Fruit fly (Drosophila melanogaster) whole organism, prepupa: ENCODE results near the gene CG34132.

Experiments
- Blimp-1 ChIP-seq: fragments of 200-800 bp; sonication (Bioruptor generic); optimal IDR thresholded peaks from 3 replicates; lab custom pipeline; 2017; ENCODE audit warnings: missing biosample characterization, missing genetic modification characterization, mild to moderate bottlenecking, moderate library complexity, missing genetic modification reagents
- CG10631 ChIP-seq: fragments of 200-800 bp; sonication (Bioruptor generic); optimal IDR thresholded peaks from 2 replicates; lab custom pipeline; 2016; ENCODE audit warnings: missing biosample characterization, missing genetic modification characterization
- CG10669 ChIP-seq: fragments of 200-800 bp; sonication (Bioruptor generic); optimal IDR thresholded peaks from 3 replicates; lab custom pipeline; 2018; ENCODE audit warnings: missing biosample characterization, mild to moderate bottlenecking, missing genetic modification characterization, moderate library complexity
- CG11294 ChIP-seq: fragments of 200-800 bp; sonication (Bioruptor generic); IDR thresholded peaks from 2 replicates; pipeline ENCODE4 v1.3.6; 2022; ENCODE audit warnings: missing biosample characterization, missing genetic modification characterization
- CG11762 ChIP-seq: fragments of 200-800 bp; sonication (Bioruptor generic); optimal IDR thresholded peaks from 3 replicates; lab custom pipeline; 2016; ENCODE audit warnings: missing biosample characterization, missing genetic modification characterization; ENCODE audit not compliant: insufficient read depth
- CG15336 ChIP-seq: fragments of 200-800 bp; sonication (Bioruptor generic); IDR thresholded peaks from 2 replicates; pipeline ENCODE4 v1.3.6; 2022; ENCODE audit warnings: missing biosample characterization, missing genetic modification characterization
- CG1621 ChIP-seq: fragments of 200-800 bp; sonication (Bioruptor generic); optimal IDR thresholded peaks from 3 replicates; lab custom pipeline; 2018; ENCODE audit warnings: missing biosample characterization, mild to moderate bottlenecking, missing genetic modification characterization
- CG16779 ChIP-seq: fragments of 200-800 bp; sonication (Bioruptor generic); optimal IDR thresholded peaks from 3 replicates; lab custom pipeline; 2017; ENCODE audit warnings: missing biosample characterization, mild to moderate bottlenecking, missing genetic modification characterization
- CG3032 ChIP-seq: fragments of 200-800 bp; optimal IDR thresholded peaks from 2 replicates; lab custom pipeline; 2019; ENCODE audit warnings: missing biosample characterization, mild to moderate bottlenecking, missing genetic modification characterization, moderate library complexity
- CG31627 ChIP-seq: fragments of 200-800 bp; sonication (Bioruptor generic); optimal IDR thresholded peaks from 3 replicates; lab custom pipeline; 2016; ENCODE audit warnings: missing biosample characterization, missing genetic modification characterization
- CG34406 ChIP-seq: fragments of 200-800 bp; sonication (Bioruptor generic); optimal IDR thresholded peaks from 3 replicates; lab custom pipeline; 2016; ENCODE audit warnings: missing biosample characterization, missing genetic modification characterization
- CG3919 ChIP-seq: fragments of 200-800 bp; sonication (Bioruptor generic); optimal IDR thresholded peaks from 3 replicates; lab custom pipeline; 2016; ENCODE audit warnings: missing biosample characterization, missing genetic modification characterization
- CG4318 ChIP-seq: fragments of 200-800 bp; sonication (Bioruptor generic); optimal IDR thresholded peaks from 3 replicates; lab custom pipeline; 2017; ENCODE audit warnings: missing biosample characterization, mild to moderate bottlenecking, missing genetic modification characterization
- CG6163 ChIP-seq: fragments of 200-800 bp; sonication (Bioruptor generic); IDR thresholded peaks from 3 replicates; pipeline ENCODE4 v1.3.6; 2022; ENCODE audit warnings: missing biosample characterization, missing genetic modification characterization
- CG6276 ChIP-seq: fragments of 200-800 bp; sonication (Bioruptor generic); optimal IDR thresholded peaks from 2 replicates; lab custom pipeline; 2017; ENCODE audit warnings: missing biosample characterization, mild to moderate bottlenecking, missing genetic modification characterization
- CG6792 ChIP-seq: fragments of 200-800 bp; sonication (Bioruptor generic); optimal IDR thresholded peaks from 3 replicates; lab custom pipeline; 2016; ENCODE audit warnings: missing biosample characterization, missing genetic modification characterization
- CG6854 ChIP-seq: fragments of 200-800 bp; sonication (Bioruptor generic); optimal IDR thresholded peaks from 2 replicates; lab custom pipeline; 2017; ENCODE audit warnings: missing biosample characterization, mild to moderate bottlenecking, missing genetic modification characterization
- CG7368 ChIP-seq: fragments of 200-800 bp; sonication (Bioruptor generic); optimal IDR thresholded peaks from 3 replicates; lab custom pipeline; 2016; ENCODE audit warnings: missing biosample characterization, missing genetic modification characterization
- CG8119 ChIP-seq: fragments of 200-800 bp; sonication (Bioruptor generic); IDR thresholded peaks from 3 replicates; pipeline ENCODE4 v1.3.6; 2022; ENCODE audit warnings: missing biosample characterization, missing genetic modification characterization
- CG8632 ChIP-seq: fragments of 200-800 bp; sonication (Bioruptor generic); optimal IDR thresholded peaks from 3 replicates; lab custom pipeline; 2016; ENCODE audit warnings: missing biosample characterization, missing genetic modification characterization
- CG9139 ChIP-seq: fragments of 200-800 bp; sonication (Bioruptor generic); optimal IDR thresholded peaks from 3 replicates; lab custom pipeline; 2017; ENCODE audit warnings: missing biosample characterization, mild to moderate bottlenecking, missing genetic modification characterization
- Eip75B ChIP-seq: fragments of 200-800 bp; sonication (Bioruptor generic); optimal IDR thresholded peaks from 3 replicates; lab custom pipeline; 2016; ENCODE audit warnings: missing biosample characterization, missing genetic modification characterization
- Eip78C ChIP-seq: fragments of 200-800 bp; sonication (Bioruptor generic); peaks from one replicate; lab custom pipeline; 2016; ENCODE audit warnings: missing biosample characterization, missing genetic modification characterization
- Eip93F ChIP-seq: fragments of 200-800 bp; sonication (Bioruptor generic); optimal IDR thresholded peaks from 2 replicates; lab custom pipeline; 2016; ENCODE audit warnings: missing biosample characterization, mild to moderate bottlenecking, missing genetic modification characterization
- Ets21C ChIP-seq: fragments of 200-800 bp; sonication (Bioruptor generic); optimal IDR thresholded peaks from 3 replicates; lab custom pipeline; 2016; ENCODE audit warnings: missing biosample characterization, missing genetic modification characterization
- Ets96B ChIP-seq: fragments of 200-800 bp; optimal IDR thresholded peaks from 2 replicates; lab custom pipeline; 2019; ENCODE audit warnings: missing biosample characterization, mild to moderate bottlenecking, missing genetic modification characterization, moderate library complexity
- Gug ChIP-seq: fragments of 200-800 bp; sonication (Bioruptor generic); IDR thresholded peaks from 2 replicates; pipeline ENCODE4 v1.3.6; 2022; ENCODE audit warnings: missing biosample characterization, missing genetic modification characterization
- Hr38 ChIP-seq: sonication (Bioruptor generic); optimal IDR thresholded peaks from 2 replicates; lab custom pipeline; 2016; ENCODE audit warnings: missing biosample characterization, missing genetic modification characterization
- Hr39 ChIP-seq: fragments of 200-800 bp; sonication (Bioruptor generic); optimal IDR thresholded peaks from 2 replicates; lab custom pipeline; 2016; ENCODE audit warnings: missing biosample characterization, missing genetic modification characterization
- Lpt ChIP-seq: fragments of 200-800 bp; sonication (Bioruptor generic); optimal IDR thresholded peaks from 3 replicates; lab custom pipeline; 2016; ENCODE audit warnings: missing biosample characterization, missing genetic modification characterization
- Met ChIP-seq: fragments of 200-800 bp; sonication (Bioruptor generic); optimal IDR thresholded peaks from 3 replicates; lab custom pipeline; 2016; ENCODE audit warnings: missing biosample characterization, missing genetic modification characterization
- OdsH ChIP-seq: fragments of 200-800 bp; sonication (Bioruptor generic); optimal IDR thresholded peaks from 3 replicates; lab custom pipeline; 2016; ENCODE audit warnings: missing biosample characterization, missing genetic modification characterization
- Smox ChIP-seq: fragments of 200-800 bp; sonication (Bioruptor generic); optimal IDR thresholded peaks from 3 replicates; lab custom pipeline; 2016; ENCODE audit warnings: missing biosample characterization, missing genetic modification characterization
- Sox102F ChIP-seq: fragments of 200-800 bp; sonication (Bioruptor generic); optimal IDR thresholded peaks from 2 replicates; lab custom pipeline; 2016; ENCODE audit warnings: missing biosample characterization, mild to moderate bottlenecking, missing genetic modification characterization
- Sox14 ChIP-seq: fragments of 200-800 bp; sonication (Bioruptor generic); optimal IDR thresholded peaks from 3 replicates; lab custom pipeline; 2016; ENCODE audit warnings: missing biosample characterization, missing genetic modification characterization
- Sox15 ChIP-seq: fragments of 200-800 bp; sonication (Bioruptor generic); optimal IDR thresholded peaks from 3 replicates; lab custom pipeline; 2016; ENCODE audit warnings: missing biosample characterization, missing genetic modification characterization
- achi ChIP-seq: fragments of 200-800 bp; sonication (Bioruptor generic); optimal IDR thresholded peaks from 3 replicates; lab custom pipeline; 2016; ENCODE audit warnings: missing biosample characterization, missing genetic modification characterization
- dac ChIP-seq: fragments of 200-800 bp; sonication (Bioruptor generic); optimal IDR thresholded peaks from 2 replicates; lab custom pipeline; 2017; ENCODE audit warnings: missing biosample characterization, mild to moderate bottlenecking, missing genetic modification characterization
- dsx ChIP-seq: fragments of 200-800 bp; optimal IDR thresholded peaks from 3 replicates; lab custom pipeline; 2019; ENCODE audit warnings: missing biosample characterization, mild to moderate bottlenecking, missing genetic modification characterization, moderate library complexity; ENCODE audit not compliant: poor library complexity, severe bottlenecking
- eg ChIP-seq: fragments of 200-800 bp; sonication (Bioruptor generic); IDR thresholded peaks from 3 replicates; pipeline ENCODE4 v1.3.6; 2022; ENCODE audit warnings: missing biosample characterization, missing genetic modification characterization
- esn ChIP-seq: fragments of 200-800 bp; sonication (Bioruptor generic); optimal IDR thresholded peaks from 2 replicates; lab custom pipeline; 2016; ENCODE audit warnings: missing biosample characterization, mild to moderate bottlenecking, missing genetic modification characterization, moderate library complexity
- fd59A ChIP-seq: fragments of 200-800 bp; sonication (Bioruptor generic); optimal IDR thresholded peaks from 2 replicates; lab custom pipeline; 2017; ENCODE audit warnings: missing biosample characterization, mild to moderate bottlenecking, missing genetic modification characterization, missing genetic modification reagents
- fd85E ChIP-seq: fragments of 200-800 bp; sonication (Bioruptor generic); optimal IDR thresholded peaks from 3 replicates; lab custom pipeline; 2016; ENCODE audit warnings: missing biosample characterization, missing genetic modification characterization
- fkh ChIP-seq: fragments of 200-800 bp; sonication (Bioruptor generic); optimal IDR thresholded peaks from 3 replicates; lab custom pipeline; 2017; ENCODE audit warnings: missing biosample characterization, mild to moderate bottlenecking, missing genetic modification characterization, moderate library complexity
- lz ChIP-seq: fragments of 200-800 bp; sonication (Bioruptor generic); optimal IDR thresholded peaks from 3 replicates; lab custom pipeline; 2016; ENCODE audit warnings: missing biosample characterization, missing genetic modification characterization
- pdm3 ChIP-seq: fragments of 200-800 bp; sonication (Bioruptor generic); optimal IDR thresholded peaks from 3 replicates; lab custom pipeline; 2016; ENCODE audit warnings: missing biosample characterization, missing genetic modification characterization
- salr ChIP-seq, 2 experiments: fragments of 200-800 bp; sonication (Bioruptor generic); optimal IDR thresholded peaks; 3 replicates each; lab custom pipeline; 2016 to 2018; ENCODE audit warnings: missing biosample characterization in 2 of 2, missing genetic modification characterization in 2 of 2, mild to moderate bottlenecking in 1 of 2
- spab ChIP-seq: fragments of 200-800 bp; sonication (Bioruptor generic); optimal IDR thresholded peaks from 2 replicates; lab custom pipeline; 2017; ENCODE audit warnings: missing biosample characterization, mild to moderate bottlenecking, missing genetic modification characterization, missing genetic modification reagents
- ss ChIP-seq, 2 experiments: fragments of 200-800 bp; sonication (Bioruptor generic); optimal IDR thresholded peaks; 2 replicates in 1 of 2; 3 replicates in 1 of 2; lab custom pipeline; 2017 to 2018; ENCODE audit warnings: mild to moderate bottlenecking in 2 of 2, missing biosample characterization in 2 of 2, missing genetic modification characterization in 2 of 2, moderate library complexity in 1 of 2
- svp ChIP-seq: fragments of 200-800 bp; sonication (Bioruptor generic); peaks from one replicate; lab custom pipeline; 2016; ENCODE audit warnings: missing biosample characterization, missing genetic modification characterization
- topi ChIP-seq: fragments of 200-800 bp; sonication (Bioruptor generic); optimal IDR thresholded peaks from 3 replicates; lab custom pipeline; 2016; ENCODE audit warnings: missing biosample characterization, missing genetic modification characterization
- vri ChIP-seq: fragments of 200-800 bp; sonication (Bioruptor generic); optimal IDR thresholded peaks from 3 replicates; lab custom pipeline; 2016; ENCODE audit warnings: missing biosample characterization, mild to moderate bottlenecking, missing genetic modification characterization

Gene CG34132

dm6 chr2L:7923636-7924301 is 38.5 kb downstream of the CG34132 start:
- TF ChIP-seq CG34406 (GFP tag; lab: Kevin White, UChicago) (no peak), spab (GFP tag; lab: Kevin White, UChicago) (peak; percentile 8), Hr39 (GFP tag; lab: Kevin White, UChicago) (no peak), ss (GFP tag; optimal IDR thresholded peaks at IDR 0.05; lab: Kevin White, UChicago) (peak; percentile 7 to 21), OdsH (GFP tag; lab: Kevin White, UChicago) (peak; percentile 42), dsx (GFP tag; lab: Kevin White, UChicago) (peak; percentile 42), lz (GFP tag; lab: Kevin White, UChicago) (no peak), CG6276 (GFP tag; lab: Kevin White, UChicago) (no peak), vri (no peak), topi (GFP tag; lab: Kevin White, UChicago) (no peak), fd59A (peak; percentile 26), CG6854 (GFP tag; lab: Kevin White, UChicago) (no peak), Hr38 (GFP tag; lab: Kevin White, UChicago) (no peak), CG10631 (peak; percentile 51), fkh (GFP tag; lab: Kevin White, UChicago) (no peak), CG8632 (GFP tag; lab: Kevin White, UChicago) (peak; percentile 8), CG10669 (GFP tag; lab: Kevin White, UChicago) (peak; percentile 19), CG1621 (tag; lab: Kevin White, UChicago) (peak; percentile 48), CG11294 (GFP tag; lab: Robert Waterston, UW) (no peak), Smox (GFP tag; lab: Kevin White, UChicago) (no peak), achi (peak; percentile 29), Gug (no peak), svp (GFP tag; lab: Kevin White, UChicago) (no peak), fd85E (GFP tag; lab: Kevin White, UChicago) (no peak), CG11762 (GFP tag; lab: Kevin White, UChicago) (no peak), Eip75B (GFP tag; lab: Kevin White, UChicago) (no peak), CG8119 (peak; percentile 38; the same call in 1 of the 3 replicates), CG7368 (GFP tag; lab: Kevin White, UChicago) (no peak), Eip93F (no peak), Sox15 (no peak), Lpt (GFP tag; lab: Kevin White, UChicago) (no peak), CG3032 (tag; lab: Kevin White, UChicago) (peak; percentile 39), Ets96B (peak; percentile 46), CG15336 (GFP tag; lab: Robert Waterston, UW) (no peak), Met (no peak), salr (GFP tag; optimal IDR thresholded peaks at IDR 0.05; lab: Kevin White, UChicago) (peak in 1 of 2 experiments; percentile 22), CG4318 (GFP tag; lab: Kevin White, UChicago) (no peak), CG16779 (no peak), CG31627 (GFP tag; lab: Kevin White, UChicago) (no peak), esn (no peak), CG6163 (GFP tag; lab: Robert Waterston, UW) (peak; percentile 36; the same call in 1 of the 3 replicates), Eip78C (GFP tag; lab: Kevin White, UChicago) (peak; percentile 35), dac (GFP tag; lab: Kevin White, UChicago) (no peak), Blimp-1 (GFP tag; lab: Kevin White, UChicago) (no peak), Sox102F (no peak), CG6792 (GFP tag; lab: Kevin White, UChicago) (peak; percentile 4), CG3919 (GFP tag; lab: Kevin White, UChicago) (no peak), Ets21C (no peak), pdm3 (GFP tag; lab: Kevin White, UChicago) (no peak), Sox14 (GFP tag; lab: Kevin White, UChicago) (no peak), CG9139 (GFP tag; lab: Kevin White, UChicago) (no peak), eg (GFP tag; lab: Robert Waterston, UW) (no peak)
